Worm (Caenorhabditis elegans): ENCODE results near the gene enri-2.

Gene enri-2

DNA sequence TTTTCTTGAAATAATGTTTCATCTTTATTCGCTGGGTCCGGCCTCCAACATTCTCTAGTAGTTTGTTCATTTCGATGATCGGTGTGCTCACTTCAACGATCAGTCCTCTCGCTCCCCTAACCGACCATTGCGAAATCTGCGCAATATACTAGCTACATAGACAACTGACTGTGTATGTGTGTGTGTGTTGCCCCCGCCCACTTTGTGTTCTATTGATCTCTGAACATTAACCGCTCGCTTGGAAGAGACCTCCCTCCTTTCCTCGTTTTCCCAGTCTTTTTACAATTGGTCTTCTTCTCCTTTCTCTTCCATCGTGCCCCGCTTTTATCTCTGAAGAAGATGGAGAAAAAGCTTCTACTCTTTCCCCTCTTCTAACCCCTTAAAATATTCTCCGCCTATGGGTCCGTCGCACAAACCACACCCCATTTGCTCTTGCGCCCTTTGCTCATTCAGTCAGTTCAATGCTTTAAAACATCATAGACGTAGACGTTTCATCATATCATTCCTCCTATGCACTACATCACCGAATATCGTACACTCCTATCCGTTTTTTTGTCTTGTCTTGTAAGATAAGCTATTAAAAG is 11.8 kb downstream of the enri-2 start (continued):
- TF ChIP-seq jun-1 (tag; optimal IDR thresholded peaks at IDR 0.05): no peak
- TF ChIP-seq arid-1 (GFP tag; conservative IDR thresholded peaks at IDR 0.05): 0 out of 2 replicates have a peak, but pooled peaks have one; percentile 21
- TF ChIP-seq T20F7.1 (GFP tag; optimal IDR thresholded peaks at IDR 0.05): no peak
- TF ChIP-seq hif-1 (tag; optimal IDR thresholded peaks at IDR 0.05): peak in 1 of 2 experiments; percentile 76

DNA sequence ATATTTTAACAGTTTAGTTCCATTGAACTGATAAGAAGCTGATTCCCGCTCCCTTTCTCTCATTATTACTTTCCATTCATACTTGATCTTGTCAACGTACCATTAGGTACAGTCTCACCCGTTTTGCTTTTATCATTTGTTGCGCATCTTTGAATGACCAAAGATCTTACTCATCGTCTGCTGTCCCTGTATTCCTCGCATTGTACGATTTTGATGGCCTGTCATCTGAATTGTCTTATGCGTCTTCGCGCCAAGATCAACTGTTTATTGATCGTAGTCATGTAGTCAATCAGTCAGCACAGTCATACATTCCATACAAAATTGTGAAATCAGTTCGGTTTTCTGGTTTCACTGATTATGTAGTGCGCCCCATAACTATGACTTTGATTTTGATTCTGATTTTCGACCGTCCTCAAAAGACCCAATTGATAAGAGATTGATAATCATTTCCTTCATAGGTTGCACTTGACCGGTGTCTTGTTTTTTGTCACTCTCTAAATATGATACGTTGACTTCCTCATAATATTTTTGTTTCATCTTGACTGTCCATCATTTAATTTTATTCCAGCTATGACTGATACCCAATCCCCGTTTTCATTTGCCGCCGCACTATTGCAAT is 12.4 kb downstream of the enri-2 start, which contains the start of gene nhr-3:
TSS of gene nhr-3 (plus strand) at position 569 of the 619 bp plus-strand sequence.
- TF ChIP-seq nhr-28 (tag; optimal IDR thresholded peaks at IDR 0.05): peak; percentile 93
- TF ChIP-seq nhr-77 (tag; optimal IDR thresholded peaks at IDR 0.05): peak; percentile 38
- peak in 1 of 2 experiments; percentile 99 for TF ChIP-seq unc-62 (GFP tag; optimal IDR thresholded peaks at IDR 0.05 in 1 of 2)
- TF ChIP-seq unc-62 (tag; optimal IDR thresholded peaks at IDR 0.05): no peak
- TF ChIP-seq jun-1 (tag; optimal IDR thresholded peaks at IDR 0.05): peak; percentile 17
- TF ChIP-seq hif-1 (tag; optimal IDR thresholded peaks at IDR 0.05): peak in 1 of 2 experiments; percentile 9
- peak; percentile 58 for TF ChIP-seq aha-1 (tag)
- no peak for TF ChIP-seq lsy-2 (tag; optimal IDR thresholded peaks at IDR 0.05)
- peak; percentile 75 for TF ChIP-seq dmd-6 (GFP tag; IDR thresholded peaks at IDR 0.05)
- peak; percentile 79 for TF ChIP-seq hlh-30 (tag; optimal IDR thresholded peaks at IDR 0.05; ENCODE audit: insufficient read depth)
- no peak for TF ChIP-seq zfp-2 (tag; optimal IDR thresholded peaks at IDR 0.05)
- TF ChIP-seq nhr-6 (tag; optimal IDR thresholded peaks at IDR 0.05): peak; percentile 8
- no peak for TF ChIP-seq daf-19 (GFP tag; conservative IDR thresholded peaks at IDR 0.05)
- no peak for TF ChIP-seq lin-39 (tag; optimal IDR thresholded peaks at IDR 0.05)
- TF ChIP-seq lim-7 (GFP tag; IDR thresholded peaks at IDR 0.05): no peak
- peak; percentile 26 for TF ChIP-seq mes-2 (tag; optimal IDR thresholded peaks at IDR 0.05; ENCODE audit: poor library complexity, severe bottlenecking)
- peak; percentile 36 for TF ChIP-seq nhr-48 (tag; optimal IDR thresholded peaks at IDR 0.05)
- peak; percentile 56 for TF ChIP-seq hlh-11 (tag; optimal IDR thresholded peaks at IDR 0.05)
- TF ChIP-seq T26A8.4 (GFP tag; IDR thresholded peaks at IDR 0.05): no peak
- TF ChIP-seq pqm-1 (tag; optimal IDR thresholded peaks at IDR 0.05): peak; percentile 65
- no peak for TF ChIP-seq T20F7.1 (GFP tag; optimal IDR thresholded peaks at IDR 0.05)
- peak; percentile 26 for TF ChIP-seq nhr-10 (tag; optimal IDR thresholded peaks at IDR 0.05)
- TF ChIP-seq daf-16 (GFP tag; optimal IDR thresholded peaks at IDR 0.05): no peak
- TF ChIP-seq daf-16 (tag; optimal IDR thresholded peaks at IDR 0.05): peak; percentile 48
- TF ChIP-seq dve-1 (tag; optimal IDR thresholded peaks at IDR 0.05; ENCODE audit: insufficient read depth): peak; percentile 51

DNA sequence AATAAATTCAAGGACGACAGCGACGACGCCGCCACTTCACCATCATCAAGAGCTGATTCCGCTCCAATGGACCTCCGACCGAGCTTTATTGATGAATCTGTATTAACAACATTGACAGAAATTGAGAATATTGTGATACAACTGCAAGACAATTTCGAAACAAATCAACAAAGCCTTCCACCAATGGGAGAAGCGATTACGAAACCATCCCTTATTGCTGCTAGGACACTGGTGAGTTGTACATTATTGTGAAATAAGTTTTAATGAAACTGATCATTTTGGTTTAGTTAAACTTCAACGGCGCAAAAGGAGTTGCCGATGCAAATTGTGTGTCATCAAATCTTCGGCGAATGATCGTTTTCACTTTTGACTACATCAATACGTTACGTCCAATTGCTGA is 13.4 kb downstream of the enri-2 start:
- TF ChIP-seq lin-15B (tag; optimal IDR thresholded peaks at IDR 0.05): no peak
- no peak for TF ChIP-seq ama-1 (optimal IDR thresholded peaks at IDR 0.05)
- no peak for TF ChIP-seq ZK337.2 (GFP tag; IDR thresholded peaks at IDR 0.05)
- no peak for TF ChIP-seq spr-3 (GFP tag; optimal IDR thresholded peaks at IDR 0.05)
- no peak for TF ChIP-seq mep-1 (tag; optimal IDR thresholded peaks at IDR 0.05)
- TF ChIP-seq ceh-62 (tag; optimal IDR thresholded peaks at IDR 0.05): no peak
- no peak for TF ChIP-seq ceh-20 (GFP tag; IDR thresholded peaks at IDR 0.05)
- TF ChIP-seq nhr-28 (tag; optimal IDR thresholded peaks at IDR 0.05): no peak
- TF ChIP-seq jun-1 (tag; optimal IDR thresholded peaks at IDR 0.05): no peak
- no peak for TF ChIP-seq daf-16 (GFP tag; optimal IDR thresholded peaks at IDR 0.05)
- no peak for TF ChIP-seq daf-16 (tag; optimal IDR thresholded peaks at IDR 0.05)
- TF ChIP-seq lin-29 (GFP tag; IDR thresholded peaks at IDR 0.05): no peak
- TF ChIP-seq nhr-76 (tag; optimal IDR thresholded peaks at IDR 0.05): no peak
- no peak for TF ChIP-seq spr-1 (tag; optimal IDR thresholded peaks at IDR 0.05)
- TF ChIP-seq ceh-32 (tag; optimal IDR thresholded peaks at IDR 0.05; ENCODE audit: poor library complexity): no peak
- TF ChIP-seq Y5F2A.4 (GFP tag; optimal IDR thresholded peaks at IDR 0.05): no peak
- no peak for TF ChIP-seq dve-1 (tag; optimal IDR thresholded peaks at IDR 0.05; ENCODE audit: insufficient read depth)
- no peak for TF ChIP-seq lin-13 (GFP tag; optimal IDR thresholded peaks at IDR 0.05)
- no peak for TF ChIP-seq zfp-3 (GFP tag; conservative IDR thresholded peaks at IDR 0.05)

Measured in whole organism, L4 larva.